Worm (Caenorhabditis elegans) whole organism, late embryonic: ENCODE data around the gene mltn-11.
"Not testable (repeated sequence)": the region's sequence is repeated elsewhere in the genome, so short reads cannot be mapped to it uniquely, and the experiment has no call there.

Experiments used
- C08G9.2 ChIP-seq: sonication (generic microtip); optimal IDR thresholded peaks from 2 replicates; lab custom pipeline; 2016; ENCODE audit warnings: mild to moderate bottlenecking, missing genetic modification characterization, moderate library complexity, missing compliant biosample characterization
- C38D4.7 ChIP-seq: fragments of 200-800 bp; sonication (Bioruptor generic); optimal IDR thresholded peaks from 2 replicates; lab custom pipeline; 2018; ENCODE audit warnings: mild to moderate bottlenecking, missing genetic modification characterization, moderate library complexity, missing compliant biosample characterization
- F13H6.1 ChIP-seq: sonication (generic microtip); optimal IDR thresholded peaks from 2 replicates; lab custom pipeline; 2016; ENCODE audit warnings: missing genetic modification characterization, missing compliant biosample characterization
- Y22D7AL.16 ChIP-seq: sonication (generic microtip); optimal IDR thresholded peaks from 2 replicates; lab custom pipeline; 2016; ENCODE audit warnings: missing genetic modification characterization, missing compliant biosample characterization
- ama-1 ChIP-seq: fragments of 150-350 bp; optimal IDR thresholded peaks from 2 replicates; lab custom pipeline; 2014
- ceh-19 ChIP-seq: fragments of 200-800 bp; sonication (Bioruptor generic); optimal IDR thresholded peaks from 2 replicates; lab custom pipeline; 2018; ENCODE audit warnings: mild to moderate bottlenecking, missing genetic modification characterization, missing compliant biosample characterization
- ceh-2 ChIP-seq: sonication (generic microtip); optimal IDR thresholded peaks from 2 replicates; lab custom pipeline; 2016; ENCODE audit warnings: missing genotype, missing genetic modification characterization, missing compliant biosample characterization
- ceh-24 ChIP-seq: sonication (generic microtip); optimal IDR thresholded peaks from 2 replicates; lab custom pipeline; 2016; ENCODE audit warnings: mild to moderate bottlenecking, missing genetic modification characterization, missing compliant biosample characterization
- ceh-30 ChIP-seq: fragments of 150-350 bp; optimal IDR thresholded peaks from 2 replicates; lab custom pipeline; 2014; ENCODE audit warnings: missing biosample characterization, missing genetic modification characterization
- ceh-31 ChIP-seq: sonication (generic microtip); optimal IDR thresholded peaks from 2 replicates; lab custom pipeline; 2016; ENCODE audit warnings: missing genetic modification characterization, missing compliant biosample characterization
- ceh-34 ChIP-seq: sonication (generic microtip); optimal IDR thresholded peaks from 2 replicates; lab custom pipeline; 2016; ENCODE audit warnings: mild to moderate bottlenecking, missing genetic modification characterization, missing compliant biosample characterization
- ceh-45 ChIP-seq: fragments of 200-800 bp; sonication (Bioruptor generic); IDR thresholded peaks from 2 replicates; pipeline ENCODE4 v1.3.6; 2022; ENCODE audit warnings: missing genetic modification reagents, missing genetic modification characterization, missing compliant biosample characterization
- ceh-48 ChIP-seq: sonication (generic microtip); optimal IDR thresholded peaks from 2 replicates; lab custom pipeline; 2016; ENCODE audit warnings: missing genetic modification characterization, inconsistent platforms, missing compliant biosample characterization
- ceh-6 ChIP-seq: fragments of 200-800 bp; sonication (Bioruptor generic); optimal IDR thresholded peaks from 2 replicates; lab custom pipeline; 2018; ENCODE audit warnings: mild to moderate bottlenecking, missing genetic modification characterization, missing compliant biosample characterization
- ceh-9 ChIP-seq: sonication (generic microtip); optimal IDR thresholded peaks from 2 replicates; lab custom pipeline; 2016; ENCODE audit warnings: mild to moderate bottlenecking, missing genetic modification characterization, inconsistent platforms, missing compliant biosample characterization
- dmd-4 ChIP-seq: sonication (generic microtip); optimal IDR thresholded peaks from 2 replicates; lab custom pipeline; 2016; ENCODE audit warnings: borderline replicate concordance, missing genetic modification characterization, missing compliant biosample characterization
- dve-1 ChIP-seq: sonication (generic microtip); optimal IDR thresholded peaks from 2 replicates; lab custom pipeline; 2017; ENCODE audit warnings: antibody characterized with exemption, mild to moderate bottlenecking, missing genetic modification characterization, missing compliant biosample characterization
- elt-2 ChIP-seq: sonication (generic microtip); optimal IDR thresholded peaks from 2 replicates; lab custom pipeline; 2016; ENCODE audit warnings: missing genetic modification reagents, missing genetic modification characterization, missing compliant biosample characterization
- elt-4 ChIP-seq: sonication (generic microtip); optimal IDR thresholded peaks from 2 replicates; lab custom pipeline; 2016; ENCODE audit warnings: missing genetic modification characterization, missing compliant biosample characterization
- ets-4 ChIP-seq: sonication (generic microtip); optimal IDR thresholded peaks from 2 replicates; lab custom pipeline; 2016; ENCODE audit warnings: missing genetic modification characterization, missing compliant biosample characterization
- fax-1 ChIP-seq: sonication (generic microtip); optimal IDR thresholded peaks from 2 replicates; lab custom pipeline; 2016; ENCODE audit warnings: missing genotype, missing genetic modification characterization, missing compliant biosample characterization
- fkh-10 ChIP-seq: fragments of 150-350 bp; optimal IDR thresholded peaks from 2 replicates; lab custom pipeline; 2014; ENCODE audit warnings: missing biosample characterization, missing genetic modification reagents, missing genetic modification characterization
- gmeb-2 ChIP-seq: sonication (generic microtip); optimal IDR thresholded peaks from 2 replicates; lab custom pipeline; 2016; ENCODE audit warnings: missing genetic modification characterization, inconsistent platforms, missing compliant biosample characterization
- hlh-13 ChIP-seq: fragments of 200-800 bp; sonication (Bioruptor generic); optimal IDR thresholded peaks from 2 replicates; lab custom pipeline; 2018; ENCODE audit warnings: mild to moderate bottlenecking, missing genetic modification characterization, missing compliant biosample characterization
- hlh-30 ChIP-seq: sonication (generic microtip); optimal IDR thresholded peaks from 2 replicates; lab custom pipeline; 2017; ENCODE audit warnings: antibody characterized with exemption, missing genetic modification characterization, missing compliant biosample characterization; ENCODE audit not compliant: insufficient read depth
- lim-6 ChIP-seq: sonication (generic microtip); optimal IDR thresholded peaks from 2 replicates; lab custom pipeline; 2016; ENCODE audit warnings: missing genetic modification characterization, missing compliant biosample characterization
- lin-11 ChIP-seq: fragments of 200-800 bp; sonication (Bioruptor generic); optimal IDR thresholded peaks from 2 replicates; lab custom pipeline; 2018; ENCODE audit warnings: mild to moderate bottlenecking, missing genetic modification characterization, missing compliant biosample characterization
- madf-2 ChIP-seq: sonication (generic microtip); optimal IDR thresholded peaks from 2 replicates; lab custom pipeline; 2017; ENCODE audit warnings: missing genetic modification characterization, missing compliant biosample characterization
- npax-4 ChIP-seq: sonication (generic microtip); optimal IDR thresholded peaks from 2 replicates; lab custom pipeline; 2016; ENCODE audit warnings: missing genetic modification characterization, missing compliant biosample characterization
- pax-1 ChIP-seq: fragments of 150-350 bp; optimal IDR thresholded peaks from 2 replicates; lab custom pipeline; 2014; ENCODE audit warnings: missing biosample characterization, missing genetic modification characterization
- pros-1 ChIP-seq: fragments of 150-350 bp; optimal IDR thresholded peaks from 2 replicates; lab custom pipeline; 2014; ENCODE audit warnings: missing biosample characterization, missing genetic modification reagents, missing genetic modification characterization
- ref-2 ChIP-seq: sonication (generic microtip); optimal IDR thresholded peaks from 2 replicates; lab custom pipeline; 2016; ENCODE audit warnings: missing genetic modification characterization, missing compliant biosample characterization
- rnt-1 ChIP-seq: sonication (generic microtip); optimal IDR thresholded peaks from 2 replicates; lab custom pipeline; 2016; ENCODE audit warnings: missing genetic modification characterization, missing compliant biosample characterization
- sdc-2 ChIP-seq: sonication (generic microtip); optimal IDR thresholded peaks from 2 replicates; lab custom pipeline; 2016; ENCODE audit warnings: missing genotype, missing genetic modification characterization, missing compliant biosample characterization
- sox-4 ChIP-seq: sonication (generic microtip); optimal IDR thresholded peaks from 2 replicates; lab custom pipeline; 2017; ENCODE audit warnings: mild to moderate bottlenecking, missing genetic modification characterization, inconsistent platforms, missing compliant biosample characterization
- tbx-2 ChIP-seq: sonication (generic microtip); optimal IDR thresholded peaks from 2 replicates; lab custom pipeline; 2016; ENCODE audit warnings: missing genetic modification characterization, missing compliant biosample characterization
- unc-3 ChIP-seq, 2 experiments: fragments of 200-800 bp in 1 of 2; sonication (Bioruptor generic) in 1 of 2; sonication (generic microtip) in 1 of 2; conservative IDR thresholded peaks in 1 of 2; optimal IDR thresholded peaks in 1 of 2; 2 replicates each; pipeline versions ENCODE4 v1.3.6 to Lab custom; 2016 to 2022; ENCODE audit warnings: missing compliant biosample characterization in 2 of 2, missing genetic modification characterization in 2 of 2, missing genetic modification reagents in 1 of 2
- unc-42 ChIP-seq: sonication (generic microtip); optimal IDR thresholded peaks from 2 replicates; lab custom pipeline; 2016; ENCODE audit warnings: missing genotype, missing genetic modification characterization, missing compliant biosample characterization
- unc-86 ChIP-seq: sonication (generic microtip); optimal IDR thresholded peaks from 2 replicates; lab custom pipeline; 2016; ENCODE audit warnings: missing genetic modification characterization, missing compliant biosample characterization
- zip-5 ChIP-seq: sonication (generic microtip); optimal IDR thresholded peaks from 2 replicates; lab custom pipeline; 2016; ENCODE audit warnings: missing genetic modification characterization, missing compliant biosample characterization
- ztf-16 ChIP-seq: sonication (generic microtip); optimal IDR thresholded peaks from 2 replicates; lab custom pipeline; 2017; ENCODE audit warnings: missing genetic modification characterization, missing compliant biosample characterization

mltn-11 gene

DNA sequence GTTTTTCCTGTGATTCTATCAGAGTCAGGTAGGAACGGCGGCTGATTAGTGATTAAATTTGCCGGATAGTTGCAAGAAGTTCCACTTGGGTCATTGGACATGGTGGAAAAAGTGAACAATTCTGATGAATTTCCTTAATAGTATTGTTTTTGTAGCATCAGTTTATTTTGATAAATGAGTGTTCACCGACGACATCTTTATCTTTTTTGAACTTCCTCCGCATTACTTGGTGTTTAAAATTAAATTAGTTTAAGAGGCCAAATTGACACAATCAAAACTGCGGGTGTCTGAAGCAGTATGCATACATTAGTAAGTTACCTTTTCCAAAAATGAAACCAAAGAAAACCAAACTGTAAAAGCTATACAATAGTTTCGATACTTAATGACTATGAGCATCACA is 13.2 kb downstream of the mltn-11 start, which contains the start of gene W06G6.11:
W06G6.11 (minus strand) TSS at position 101 of the 400 bp plus-strand sequence.
- TF ChIP-seq ceh-2 (tag; lab: Kevin White, UChicago); fax-1; unc-86: not testable (repeated sequence)
- TF ChIP-seq, all 69 proteins: peak for 0; not testable (repeated sequence) for 69

DNA sequence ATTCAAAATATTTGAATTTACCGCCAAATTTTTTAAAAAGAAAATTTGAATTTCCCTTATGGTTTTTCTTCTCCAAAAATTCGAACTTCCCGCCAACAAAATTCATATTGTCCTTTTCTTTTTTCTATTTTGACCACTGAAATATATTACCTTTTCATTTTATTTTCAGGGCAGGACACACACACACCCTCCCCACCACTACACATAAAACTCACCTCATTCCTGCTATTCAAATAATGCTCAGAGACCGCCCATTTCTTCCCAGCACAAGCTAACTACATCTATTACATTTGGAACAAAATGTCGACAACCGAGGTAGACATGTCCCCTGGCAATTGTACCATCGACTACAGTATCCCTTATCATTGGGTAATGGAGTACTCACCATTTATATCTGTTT is 18.3 kb downstream of the mltn-11 start, which contains the start of gene W06G6.15:
W06G6.15 (plus strand) TSS at position 301 of the 400 bp plus-strand sequence.
- not testable (repeated sequence) for TF ChIP-seq ref-2; ceh-19 (GFP tag; lab: Kevin White, UChicago); gmeb-2
- TF ChIP-seq, all 69 proteins: peak for 0; not testable (repeated sequence) for 69

ce11 chrV:16660816-16661215 is 24.8 kb downstream of the mltn-11 start, which contains the start of gene Y70C5B.2:
TSS of gene Y70C5B.2 (minus strand) at chrV:16660916.
- not testable (repeated sequence) for TF ChIP-seq dve-1 (tag; lab: Kevin White, UChicago); lim-6; ceh-45 (GFP tag; lab: Robert Waterston, UW)

- TF ChIP-seq sdc-2 = no peak
- TF ChIP-seq tbx-2 = no peak
- TF ChIP-seq unc-42 (tag; lab: Kevin White, UChicago) = no peak
- no peak for TF ChIP-seq madf-2 (tag; lab: Kevin White, UChicago)
- TF ChIP-seq, all 69 proteins: peak for 0
Measured at ce11 chrV:16666647-16667046, 30.7 kb downstream of the mltn-11 start, which contains the start of gene F14F8.14. TSS of gene F14F8.14 (minus strand) at chrV:16666747.

DNA sequence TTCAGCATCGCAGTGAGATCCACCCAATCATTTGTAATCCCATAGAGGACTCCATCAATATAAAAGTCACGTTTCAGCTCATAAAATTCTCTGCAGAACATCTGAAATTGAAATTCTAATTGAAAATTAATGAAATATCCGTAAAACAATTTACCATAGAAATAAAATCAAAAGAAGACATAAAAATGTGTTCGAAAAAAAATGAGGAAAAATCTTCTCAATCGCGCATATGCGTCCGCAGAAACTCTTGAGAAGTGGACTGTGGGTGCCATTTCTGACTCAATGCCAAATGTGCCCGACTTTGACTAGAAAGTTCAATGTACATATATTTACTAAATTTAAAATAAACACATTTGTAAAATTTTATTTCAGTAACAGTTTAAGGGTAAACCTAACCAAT is 32.5 kb downstream of the mltn-11 start, which contains the start of gene F14F8.9:
F14F8.9 (minus strand) TSS at position 101 of the 400 bp plus-strand sequence.
- no peak for TF ChIP-seq ref-2
- TF ChIP-seq unc-3 (GFP tag; conservative IDR thresholded peaks at IDR 0.05; lab: Robert Waterston, UW) = no peak
- TF ChIP-seq unc-3 (tag; optimal IDR thresholded peaks at IDR 0.05; lab: Kevin White, UChicago) = no peak
- no peak for TF ChIP-seq dmd-4 (tag; lab: Kevin White, UChicago)
- TF ChIP-seq Y22D7AL.16 (tag; lab: Kevin White, UChicago) = no peak
- TF ChIP-seq ceh-24 (tag; lab: Kevin White, UChicago) = no peak
- no peak for TF ChIP-seq C38D4.7
- no peak for TF ChIP-seq ceh-30
- no peak for TF ChIP-seq pax-1 (tag; lab: Kevin White, UChicago)
- TF ChIP-seq madf-2 (tag; lab: Kevin White, UChicago) = no peak

DNA sequence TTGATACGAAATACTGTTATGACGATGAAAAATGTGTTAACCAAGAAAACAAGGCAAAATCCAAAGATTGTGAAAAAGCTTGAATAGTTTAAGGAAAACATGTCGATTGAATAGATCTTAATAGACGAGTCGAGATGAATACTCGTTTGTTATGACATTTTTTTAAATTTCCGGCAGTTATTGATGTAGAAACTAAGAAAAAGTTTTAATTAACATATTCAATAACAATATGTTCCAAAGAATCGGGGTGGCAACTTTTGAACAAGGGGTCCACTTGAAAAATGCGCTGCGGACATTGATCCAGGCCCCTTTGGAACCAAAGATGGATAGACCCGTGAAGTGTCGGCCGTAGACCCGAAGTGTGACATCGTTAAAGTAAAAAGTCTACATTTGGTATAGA is 35.2 kb downstream of the mltn-11 start, which contains the start of gene str-61:
str-61 (minus strand) TSS at position 101 of the 400 bp plus-strand sequence.
- no peak for TF ChIP-seq ceh-9
- no peak for TF ChIP-seq ceh-31
- no peak for TF ChIP-seq ama-1
- TF ChIP-seq ceh-48 (tag; lab: Kevin White, UChicago) = no peak
- TF ChIP-seq Y22D7AL.16 (tag; lab: Kevin White, UChicago) = no peak
- no peak for TF ChIP-seq pros-1 (tag; lab: Kevin White, UChicago)
- TF ChIP-seq F13H6.1 (tag; lab: Kevin White, UChicago) = no peak
- no peak for TF ChIP-seq fkh-10 (GFP tag; lab: Kevin White, UChicago)
- no peak for TF ChIP-seq zip-5

- TF ChIP-seq ets-4 (tag; lab: Kevin White, UChicago) (no peak), hlh-30 (tag; lab: Kevin White, UChicago) (no peak), ceh-24 (tag; lab: Kevin White, UChicago) (no peak), elt-2 (no peak), C08G9.2 (tag; lab: Kevin White, UChicago) (no peak), ceh-34 (no peak), hlh-13 (GFP tag; lab: Kevin White, UChicago) (no peak), elt-4 (no peak), lin-11 (tag; lab: Kevin White, UChicago) (no peak), ztf-16 (tag; lab: Kevin White, UChicago) (no peak), npax-4 (no peak), dve-1 (tag; lab: Kevin White, UChicago) (no peak), sox-4 (tag; lab: Kevin White, UChicago) (no peak), ceh-31 (no peak), F13H6.1 (tag; lab: Kevin White, UChicago) (no peak), ceh-6 (GFP tag; lab: Kevin White, UChicago) (no peak), C38D4.7 (no peak), rnt-1 (tag; lab: Kevin White, UChicago) (no peak), ceh-2 (tag; lab: Kevin White, UChicago) (no peak)
Measured at ce11 chrV:16672198-16672597, 36.2 kb downstream of the mltn-11 start, which contains the start of gene F14F8.8. TSS of gene F14F8.8 (minus strand) at chrV:16672298.
